Worm (Caenorhabditis elegans) whole organism, late embryonic: Measurements from ENCODE around the gene F22D3.4.

ENCODE experiments used
- ama-1 ChIP-seq: fragments of 150-350 bp; optimal IDR thresholded peaks from 2 replicates; lab custom pipeline; 2014
- ceh-22 ChIP-seq: sonication (generic microtip); optimal IDR thresholded peaks from 2 replicates; lab custom pipeline; 2017; ENCODE audit warnings: missing biosample characterization, missing genetic modification characterization
- ceh-30 ChIP-seq: fragments of 150-350 bp; optimal IDR thresholded peaks from 2 replicates; lab custom pipeline; 2014; ENCODE audit warnings: missing biosample characterization, missing genetic modification characterization
- ceh-34 ChIP-seq: sonication (generic microtip); optimal IDR thresholded peaks from 2 replicates; lab custom pipeline; 2016; ENCODE audit warnings: mild to moderate bottlenecking, missing genetic modification characterization, missing compliant biosample characterization
- ceh-6 ChIP-seq: fragments of 200-800 bp; sonication (Bioruptor generic); optimal IDR thresholded peaks from 2 replicates; lab custom pipeline; 2018; ENCODE audit warnings: mild to moderate bottlenecking, missing genetic modification characterization, missing compliant biosample characterization
- eyg-1 ChIP-seq: sonication (generic microtip); optimal IDR thresholded peaks from 2 replicates; lab custom pipeline; 2016; ENCODE audit warnings: missing genotype, missing genetic modification characterization, missing compliant biosample characterization
- fkh-10 ChIP-seq: fragments of 150-350 bp; optimal IDR thresholded peaks from 2 replicates; lab custom pipeline; 2014; ENCODE audit warnings: missing biosample characterization, missing genetic modification reagents, missing genetic modification characterization
- nhr-11 ChIP-seq: fragments of 150-350 bp; optimal IDR thresholded peaks from 2 replicates; lab custom pipeline; 2014; ENCODE audit warnings: missing biosample characterization, missing genetic modification characterization
- pha-2 ChIP-seq: sonication (generic microtip); optimal IDR thresholded peaks from 2 replicates; lab custom pipeline; 2017; ENCODE audit warnings: mild to moderate bottlenecking, missing genetic modification characterization, missing compliant biosample characterization
- rnt-1 ChIP-seq: sonication (generic microtip); optimal IDR thresholded peaks from 2 replicates; lab custom pipeline; 2016; ENCODE audit warnings: missing genetic modification characterization, missing compliant biosample characterization
- tbx-2 ChIP-seq: sonication (generic microtip); optimal IDR thresholded peaks from 2 replicates; lab custom pipeline; 2016; ENCODE audit warnings: missing genetic modification characterization, missing compliant biosample characterization
- ztf-16 ChIP-seq: sonication (generic microtip); optimal IDR thresholded peaks from 2 replicates; lab custom pipeline; 2017; ENCODE audit warnings: missing genetic modification characterization, missing compliant biosample characterization

DNA sequence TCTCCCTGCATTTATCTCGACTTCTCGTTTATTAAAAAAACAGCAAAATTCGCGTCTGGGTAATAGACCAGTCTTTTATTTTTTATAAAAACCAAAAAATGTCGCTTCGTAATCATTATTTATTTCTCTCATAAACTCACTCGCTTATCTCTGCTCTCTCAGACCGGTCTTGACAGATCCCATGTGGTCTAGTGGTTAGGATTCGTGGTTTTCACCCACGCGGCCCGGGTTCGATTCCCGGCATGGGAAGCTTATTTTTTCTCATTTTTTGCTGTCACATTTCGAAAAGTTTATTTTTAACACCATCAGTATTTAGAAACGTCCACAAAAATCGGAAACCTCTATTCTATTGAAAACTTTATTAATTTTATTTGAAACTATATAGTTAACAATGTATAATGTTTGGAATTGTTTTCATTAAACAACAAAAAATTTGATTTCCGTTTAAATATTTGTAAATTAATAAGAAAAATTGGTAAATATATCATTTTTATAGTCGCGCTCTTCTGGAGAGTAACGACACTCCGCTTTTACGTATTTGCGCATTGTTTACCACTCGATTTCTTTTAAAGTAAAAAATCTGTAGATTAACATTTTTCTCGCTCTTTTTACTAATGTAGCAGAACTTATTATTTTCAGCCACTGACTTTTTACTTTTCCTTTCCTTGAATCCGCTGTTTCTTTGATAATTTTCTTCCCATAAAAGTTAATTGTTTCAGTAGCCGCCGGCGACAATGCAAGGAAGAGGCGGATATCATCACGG is 29.2 kb downstream of the F22D3.4 start, which contains the start of gene hrpl-1:
- TF ChIP-seq ceh-30 (tag; lab: Kevin White, UChicago) = no peak
- no peak for TF ChIP-seq fkh-10
- TF ChIP-seq eyg-1 = no peak
- no peak for TF ChIP-seq nhr-11 (tag; lab: Kevin White, UChicago)
- no peak for TF ChIP-seq ceh-6
- TF ChIP-seq rnt-1 (tag; lab: Kevin White, UChicago) = no peak
- no peak for TF ChIP-seq pha-2
- no peak for TF ChIP-seq ceh-34 (tag; lab: Kevin White, UChicago)
- TF ChIP-seq ztf-16 (tag; lab: Kevin White, UChicago) = peak; percentile 3
- no peak for TF ChIP-seq ama-1 (lab: Kevin White, UChicago)
- no peak for TF ChIP-seq ceh-22
- TF ChIP-seq tbx-2 (tag; lab: Kevin White, UChicago) = peak; percentile 46
